Worm (Caenorhabditis elegans): ENCODE measurements around the gene srw-33.

Gene srw-33

DNA sequence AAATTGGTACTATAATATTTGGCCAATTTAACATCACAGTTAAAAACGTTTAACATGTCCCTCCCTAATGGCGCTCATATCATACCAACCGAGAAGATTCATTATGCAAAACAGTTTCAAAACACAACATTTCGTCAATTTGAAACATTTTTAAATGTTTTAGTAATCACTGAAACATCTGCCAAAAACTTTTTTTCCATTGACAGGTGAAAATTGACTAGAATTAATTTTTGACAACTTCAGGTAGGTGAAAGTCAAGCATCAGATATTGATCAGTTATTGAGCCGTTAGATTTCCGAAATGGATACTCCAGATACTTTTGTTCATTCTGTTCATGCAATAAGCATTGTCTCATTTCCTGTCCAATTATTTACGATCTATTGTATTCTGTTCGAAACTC is 44.4 kb downstream of the srw-33 start, which contains the start of gene srh-257:
srh-257 (plus strand) TSS at position 301 of the 400 bp plus-strand sequence.
- TF ChIP-seq nhr-11 (tag; optimal IDR thresholded peaks at IDR 0.05) (no peak), odd-2 (tag; optimal IDR thresholded peaks at IDR 0.05) (no peak), C08G9.2 (tag; optimal IDR thresholded peaks at IDR 0.05) (no peak), mec-3 (tag; optimal IDR thresholded peaks at IDR 0.05; ENCODE audit: borderline replicate concordance) (no peak), hlh-8 (tag; optimal IDR thresholded peaks at IDR 0.05) (no peak), K02D7.2 (tag; optimal IDR thresholded peaks at IDR 0.05) (no peak), pax-1 (tag; optimal IDR thresholded peaks at IDR 0.05) (no peak), unc-86 (tag; optimal IDR thresholded peaks at IDR 0.05) (no peak), nhr-232 (tag; optimal IDR thresholded peaks at IDR 0.05) (no peak), unc-55 (GFP tag; optimal IDR thresholded peaks at IDR 0.05) (no peak), T23F11.4 (GFP tag; optimal IDR thresholded peaks at IDR 0.05) (no peak), Y22D7AL.16 (tag; optimal IDR thresholded peaks at IDR 0.05) (no peak)

DNA sequence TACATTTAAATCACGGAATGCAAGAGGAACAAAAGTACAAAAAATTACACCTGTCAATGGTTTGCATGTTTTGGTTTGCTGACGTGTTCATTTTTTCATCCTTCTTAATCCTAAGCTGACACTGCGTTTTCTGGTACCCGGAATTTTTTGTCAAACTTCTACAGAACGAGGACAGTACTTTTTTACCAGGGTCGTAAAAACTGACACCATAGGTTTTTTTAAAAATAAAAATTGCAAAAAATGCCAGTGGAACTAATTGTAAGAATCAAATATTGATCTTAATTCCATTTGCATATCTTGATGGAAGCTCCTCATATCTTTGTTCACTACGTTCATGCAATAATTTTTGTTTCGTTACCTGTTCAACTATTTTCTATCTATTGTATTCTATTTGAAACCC is 46.5 kb downstream of the srw-33 start, which contains the start of gene srh-258:
srh-258 (plus strand) TSS at position 301 of the 400 bp plus-strand sequence.
- TF ChIP-seq pax-1 (tag; optimal IDR thresholded peaks at IDR 0.05), result no peak
- no peak for TF ChIP-seq ahr-1 (tag; optimal IDR thresholded peaks at IDR 0.05)
- TF ChIP-seq ceh-9 (tag; optimal IDR thresholded peaks at IDR 0.05), result no peak
- no peak for TF ChIP-seq gmeb-2 (tag; optimal IDR thresholded peaks at IDR 0.05)
- no peak for TF ChIP-seq pros-1 (tag; optimal IDR thresholded peaks at IDR 0.05)
- no peak for TF ChIP-seq ceh-30 (tag; optimal IDR thresholded peaks at IDR 0.05)
- no peak for TF ChIP-seq lin-11 (tag; optimal IDR thresholded peaks at IDR 0.05)

DNA sequence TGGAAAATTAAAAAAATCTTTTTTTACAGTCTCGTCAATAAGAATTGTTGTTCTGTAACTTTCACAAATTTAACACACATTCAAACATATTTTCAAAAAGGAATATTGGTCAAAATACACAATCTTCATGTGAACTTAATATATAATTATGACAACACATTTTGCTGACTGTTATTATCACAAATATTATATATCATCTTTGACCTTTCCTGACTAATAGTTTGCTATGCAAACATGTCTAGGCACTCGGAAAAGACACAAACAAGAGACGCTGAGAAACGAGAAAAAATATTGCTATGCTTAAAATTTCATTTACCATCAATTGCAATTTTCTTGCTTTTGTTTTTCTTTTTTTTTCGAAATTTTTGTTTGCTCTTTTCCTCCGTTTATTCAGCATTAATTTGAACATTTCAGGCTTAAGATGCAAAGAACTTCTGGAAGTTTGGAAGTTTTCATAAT is 49.4 kb downstream of the srw-33 start, which contains the start of gene fbxa-135:
fbxa-135 (plus strand) TSS at position 409 of the 459 bp plus-strand sequence.
- TF ChIP-seq pax-1 (tag; optimal IDR thresholded peaks at IDR 0.05), result no peak
- TF ChIP-seq madf-2 (tag; optimal IDR thresholded peaks at IDR 0.05), result no peak
- TF ChIP-seq C08G9.2 (tag; optimal IDR thresholded peaks at IDR 0.05), result no peak
- TF ChIP-seq odd-2 (tag; optimal IDR thresholded peaks at IDR 0.05), result no peak
- TF ChIP-seq pat-9 (tag; optimal IDR thresholded peaks at IDR 0.05), result no peak
- no peak for TF ChIP-seq ceh-6 (GFP tag; optimal IDR thresholded peaks at IDR 0.05)
- no peak for TF ChIP-seq tbx-7 (tag; optimal IDR thresholded peaks at IDR 0.05)
- no peak for TF ChIP-seq nhr-232 (tag; optimal IDR thresholded peaks at IDR 0.05)
- TF ChIP-seq hlh-13 (GFP tag; optimal IDR thresholded peaks at IDR 0.05), result no peak
- no peak for TF ChIP-seq npax-4 (tag; optimal IDR thresholded peaks at IDR 0.05)
- no peak for TF ChIP-seq unc-86 (tag; optimal IDR thresholded peaks at IDR 0.05)
- TF ChIP-seq lim-6 (tag; optimal IDR thresholded peaks at IDR 0.05), result no peak
- TF ChIP-seq K09A11.1 (tag; optimal IDR thresholded peaks at IDR 0.05; ENCODE audit: insufficient read depth), result no peak
- TF ChIP-seq che-1 (tag; optimal IDR thresholded peaks at IDR 0.05), result no peak
- no peak for TF ChIP-seq ceh-22 (tag; optimal IDR thresholded peaks at IDR 0.05)
- TF ChIP-seq fkh-6 (tag; optimal IDR thresholded peaks at IDR 0.05), result no peak

DNA sequence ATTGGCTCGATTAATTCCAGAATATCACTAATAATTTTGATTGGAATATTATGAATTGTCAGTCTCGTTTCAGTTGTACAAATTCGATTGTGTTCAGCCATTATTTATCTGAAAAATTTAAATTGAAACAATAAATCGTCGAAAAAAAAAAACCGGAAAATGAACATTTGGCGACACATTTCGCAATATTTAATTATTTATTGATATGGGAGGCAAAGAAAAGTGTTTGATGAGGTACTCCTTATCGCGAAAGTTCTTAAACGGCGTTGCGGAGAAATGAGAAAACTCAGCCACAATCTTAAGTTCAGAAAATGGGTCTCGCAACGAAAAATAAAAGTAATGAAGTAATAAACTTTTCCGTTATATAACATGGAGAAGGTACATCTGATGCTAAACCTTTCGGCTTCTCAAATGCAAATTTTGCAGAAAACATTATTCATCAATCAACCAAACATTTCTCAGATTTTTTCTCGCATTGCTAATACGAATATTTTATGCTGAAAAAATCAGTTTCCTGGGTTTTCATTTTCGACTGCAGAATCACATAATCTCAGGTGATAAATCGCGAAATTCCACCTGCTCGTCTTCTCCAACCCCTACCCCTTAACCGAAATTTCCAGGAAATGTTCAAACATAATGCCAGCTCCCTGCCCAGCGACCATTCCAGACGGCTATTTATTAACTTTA is 51.5 kb downstream of the srw-33 start, which contains the start of the genes T06E6.15 and sri-7:
T06E6.15 (minus strand) TSS at position 101 of the 687 bp plus-strand sequence.
sri-7 (plus strand) TSS at position 637 of the 687 bp plus-strand sequence.
- no peak for TF ChIP-seq unc-42 (tag; optimal IDR thresholded peaks at IDR 0.05)
- TF ChIP-seq lim-6 (tag; optimal IDR thresholded peaks at IDR 0.05), result no peak
- TF ChIP-seq fkh-10 (GFP tag; optimal IDR thresholded peaks at IDR 0.05), result no peak
- TF ChIP-seq rnt-1 (tag; optimal IDR thresholded peaks at IDR 0.05), result no peak
- no peak for TF ChIP-seq syd-9 (tag; optimal IDR thresholded peaks at IDR 0.05)
- no peak for TF ChIP-seq C08G9.2 (tag; optimal IDR thresholded peaks at IDR 0.05)
- TF ChIP-seq gmeb-2 (tag; optimal IDR thresholded peaks at IDR 0.05), result no peak
- no peak for TF ChIP-seq dve-1 (tag; optimal IDR thresholded peaks at IDR 0.05)

Measured in whole organism, late embryonic.